Worm (Caenorhabditis elegans) whole organism, mixed stage, embryonic: ENCODE data around the gene eak-7.

Source experiments
- lin-13 ChIP-seq: fragments of 150-350 bp; optimal IDR thresholded peaks from 2 replicates; lab custom pipeline; 2014; ENCODE audit warnings: missing biosample characterization, missing genetic modification characterization
- mep-1 ChIP-seq: fragments of 150-350 bp; optimal IDR thresholded peaks from 2 replicates; lab custom pipeline; 2017; ENCODE audit warnings: missing biosample characterization, missing genetic modification reagents, missing genetic modification characterization, inconsistent platforms
- pha-4 ChIP-seq: fragments of 150-350 bp; optimal IDR thresholded peaks from 2 replicates; lab custom pipeline; 2018; ENCODE audit warnings: missing biosample characterization, missing genetic modification reagents, missing genetic modification characterization

DNA sequence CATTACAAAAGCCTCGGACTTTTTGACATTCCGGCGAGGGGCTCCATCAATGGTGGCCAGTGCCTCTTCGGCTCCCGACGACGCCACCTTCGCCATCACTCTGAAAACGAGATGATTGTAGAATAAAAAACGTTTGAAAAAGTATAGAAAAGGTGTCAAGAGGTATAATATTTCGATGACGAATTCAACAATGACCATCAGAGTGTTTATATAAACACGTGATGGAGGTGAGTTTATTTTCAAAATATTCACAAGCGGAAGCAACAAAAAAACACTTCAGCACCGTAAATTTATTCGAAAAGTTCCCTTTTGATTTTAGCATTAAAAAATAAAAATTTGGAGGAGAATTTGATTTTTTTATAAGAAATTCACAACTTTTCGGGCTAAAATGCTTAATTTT, 48.8 kb upstream of the eak-7 start, which contains the start of gene efa-6:
- TF ChIP-seq mep-1 (tag; lab: Kevin White, UChicago) (no peak), lin-13 (tag; lab: Kevin White, UChicago) (no peak), pha-4 (no peak)
